Worm (Caenorhabditis elegans) whole organism, L3 larva: ENCODE measurements around the gene C33H5.16.
A peak's percentile ranks its signal among the peaks of the same experiment; 100 is the strongest.

ENCODE experiments used
- R02D3.7 ChIP-seq: fragments of 150-350 bp; optimal IDR thresholded peaks from 2 replicates; lab custom pipeline; 2014; ENCODE audit warnings: missing biosample characterization, missing genetic modification characterization
- ZK546.5 ChIP-seq: sonication (generic microtip); optimal IDR thresholded peaks from 2 replicates; lab custom pipeline; 2017; ENCODE audit warnings: missing biosample characterization, missing genetic modification characterization
- aly-2 ChIP-seq: fragments of 150-350 bp; optimal IDR thresholded peaks from 2 replicates; lab custom pipeline; 2014; ENCODE audit warnings: missing biosample characterization, missing genetic modification characterization
- ama-1 ChIP-seq: fragments of 150-350 bp; optimal IDR thresholded peaks from 2 replicates; lab custom pipeline; 2018
- ceh-16 ChIP-seq: sonication (generic microtip); optimal IDR thresholded peaks from 2 replicates; lab custom pipeline; 2017; ENCODE audit warnings: missing biosample characterization, missing genetic modification characterization
- ceh-28 ChIP-seq: fragments of 150-350 bp; optimal IDR thresholded peaks from 2 replicates; lab custom pipeline; 2014; ENCODE audit warnings: missing biosample characterization, missing genetic modification reagents, missing genetic modification characterization
- ceh-82 ChIP-seq: fragments of 150-350 bp; optimal IDR thresholded peaks from 2 replicates; lab custom pipeline; 2014; ENCODE audit warnings: missing biosample characterization, missing genetic modification characterization
- ceh-9 ChIP-seq: sonication (generic microtip); optimal IDR thresholded peaks from 2 replicates; lab custom pipeline; 2018; ENCODE audit warnings: missing biosample characterization, missing genetic modification characterization
- daf-12 ChIP-seq: fragments of 150-350 bp; optimal IDR thresholded peaks from 2 replicates; lab custom pipeline; 2014; ENCODE audit warnings: missing biosample characterization, missing genetic modification reagents, missing genetic modification characterization
- egl-27 ChIP-seq: sonication (generic microtip); optimal IDR thresholded peaks from 4 replicates; lab custom pipeline; 2017; ENCODE audit warnings: missing biosample characterization, missing genetic modification reagents, missing genetic modification characterization
- egl-5 ChIP-seq: fragments of 150-350 bp; optimal IDR thresholded peaks from 2 replicates; lab custom pipeline; 2017; ENCODE audit warnings: missing biosample characterization, missing genetic modification reagents, missing genetic modification characterization, inconsistent platforms
- elt-1 ChIP-seq: fragments of 150-350 bp; optimal IDR thresholded peaks from 2 replicates; lab custom pipeline; 2014; ENCODE audit warnings: missing biosample characterization, missing genetic modification characterization
- elt-2 ChIP-seq: sonication (generic microtip); optimal IDR thresholded peaks from 2 replicates; lab custom pipeline; 2016; ENCODE audit warnings: missing genetic modification reagents, mild to moderate bottlenecking, missing genetic modification characterization, missing compliant biosample characterization
- elt-3 ChIP-seq, 3 experiments: fragments of 150-350 bp in 1 of 3; sonication (generic microtip) in 2 of 3; optimal IDR thresholded peaks; 2 replicates in 2 of 3; 4 replicates in 1 of 3; lab custom pipeline; 2014 to 2017; ENCODE audit warnings: missing biosample characterization in 3 of 3, missing genetic modification characterization in 3 of 3
- eor-1 ChIP-seq, 2 experiments: fragments of 150-350 bp; optimal IDR thresholded peaks; 2 replicates each; lab custom pipeline; 2014 to 2018; ENCODE audit warnings: missing biosample characterization in 2 of 2, missing genetic modification characterization in 2 of 2
- fkh-10 ChIP-seq: sonication (generic microtip); optimal IDR thresholded peaks from 2 replicates; lab custom pipeline; 2017; ENCODE audit warnings: missing biosample characterization, missing genetic modification reagents, missing genetic modification characterization
- fkh-2 ChIP-seq: fragments of 150-350 bp; optimal IDR thresholded peaks from 2 replicates; lab custom pipeline; 2014; ENCODE audit warnings: missing biosample characterization, missing genetic modification reagents, missing genetic modification characterization
- fos-1 ChIP-seq: fragments of 150-350 bp; optimal IDR thresholded peaks from 2 replicates; lab custom pipeline; 2014; ENCODE audit warnings: missing biosample characterization, missing genetic modification characterization
- hmg-11 ChIP-seq: sonication (generic microtip); optimal IDR thresholded peaks from 2 replicates; lab custom pipeline; 2016; ENCODE audit warnings: missing genetic modification characterization, missing compliant biosample characterization
- jun-1 ChIP-seq: fragments of 150-350 bp; optimal IDR thresholded peaks from 2 replicates; lab custom pipeline; 2014; ENCODE audit warnings: missing biosample characterization, missing genetic modification reagents, missing genetic modification characterization
- lin-15B ChIP-seq: fragments of 150-350 bp; optimal IDR thresholded peaks from 2 replicates; lab custom pipeline; 2014; ENCODE audit warnings: missing biosample characterization, missing genetic modification characterization
- lin-39 ChIP-seq: fragments of 150-350 bp; optimal IDR thresholded peaks from 2 replicates; lab custom pipeline; 2018; ENCODE audit warnings: missing biosample characterization, missing genetic modification reagents, missing genetic modification characterization
- lsy-12 ChIP-seq: sonication (generic microtip); optimal IDR thresholded peaks from 2 replicates; lab custom pipeline; 2016; ENCODE audit warnings: mild to moderate bottlenecking, missing genetic modification characterization, missing compliant biosample characterization
- mdl-1 ChIP-seq: fragments of 150-350 bp; optimal IDR thresholded peaks from 2 replicates; lab custom pipeline; 2014; ENCODE audit warnings: missing biosample characterization, missing genetic modification characterization
- mml-1 ChIP-seq: fragments of 150-350 bp; sonication (generic microtip); optimal IDR thresholded peaks from 3 replicates; lab custom pipeline; 2014; ENCODE audit warnings: missing biosample characterization, missing genetic modification characterization
- nfya-1 ChIP-seq: sonication (generic microtip); optimal IDR thresholded peaks from 2 replicates; lab custom pipeline; 2017; ENCODE audit warnings: missing genetic modification characterization, mild to moderate bottlenecking, missing compliant biosample characterization, antibody characterized with exemption, moderate library complexity; ENCODE audit not compliant: insufficient read depth
- nhr-11 ChIP-seq: fragments of 150-350 bp; optimal IDR thresholded peaks from 2 replicates; lab custom pipeline; 2014; ENCODE audit warnings: missing biosample characterization, missing genetic modification characterization
- nhr-12 ChIP-seq: fragments of 150-350 bp; optimal IDR thresholded peaks from 2 replicates; lab custom pipeline; 2014; ENCODE audit warnings: missing biosample characterization, missing genetic modification characterization
- nhr-23 ChIP-seq: fragments of 150-350 bp; optimal IDR thresholded peaks from 2 replicates; lab custom pipeline; 2014; ENCODE audit warnings: missing biosample characterization, missing genetic modification reagents, missing genetic modification characterization
- nhr-237 ChIP-seq: fragments of 150-350 bp; optimal IDR thresholded peaks from 2 replicates; lab custom pipeline; 2014; ENCODE audit warnings: missing biosample characterization, missing genetic modification characterization
- nhr-25 ChIP-seq: sonication (generic microtip); optimal IDR thresholded peaks from 2 replicates; lab custom pipeline; 2017; ENCODE audit warnings: missing biosample characterization, missing genetic modification characterization
- nhr-28 ChIP-seq: fragments of 150-350 bp; optimal IDR thresholded peaks from 2 replicates; lab custom pipeline; 2014; ENCODE audit warnings: missing biosample characterization, missing genetic modification characterization
- nhr-43 ChIP-seq: sonication (generic microtip); optimal IDR thresholded peaks from 2 replicates; lab custom pipeline; 2016; ENCODE audit warnings: mild to moderate bottlenecking, missing genetic modification characterization, missing compliant biosample characterization; ENCODE audit not compliant: poor library complexity, severe bottlenecking
- nhr-67 ChIP-seq: fragments of 150-350 bp; optimal IDR thresholded peaks from 2 replicates; lab custom pipeline; 2014; ENCODE audit warnings: missing biosample characterization, missing genetic modification characterization
- nhr-76 ChIP-seq: fragments of 150-350 bp; sonication (generic microtip); optimal IDR thresholded peaks from 5 replicates; lab custom pipeline; 2014; ENCODE audit warnings: missing biosample characterization, missing genetic modification characterization
- nhr-77 ChIP-seq: fragments of 150-350 bp; optimal IDR thresholded peaks from 2 replicates; lab custom pipeline; 2014; ENCODE audit warnings: missing biosample characterization, missing genetic modification characterization
- pha-4 ChIP-seq: fragments of 150-350 bp; optimal IDR thresholded peaks from 2 replicates; lab custom pipeline; 2014; ENCODE audit warnings: missing biosample characterization, missing genetic modification reagents, missing genetic modification characterization
- pqm-1 ChIP-seq: fragments of 150-350 bp; optimal IDR thresholded peaks from 2 replicates; lab custom pipeline; 2017; ENCODE audit warnings: missing biosample characterization, missing genetic modification characterization, inconsistent platforms
- sea-2 ChIP-seq: fragments of 150-350 bp; sonication (generic microtip); optimal IDR thresholded peaks from 4 replicates; lab custom pipeline; 2014; ENCODE audit warnings: missing biosample characterization, missing genetic modification reagents, missing genetic modification characterization
- skn-1 ChIP-seq: fragments of 150-350 bp; optimal IDR thresholded peaks from 2 replicates; lab custom pipeline; 2014; ENCODE audit warnings: missing biosample characterization, missing genetic modification characterization
- snpc-4 ChIP-seq: fragments of 150-350 bp; optimal IDR thresholded peaks from 2 replicates; lab custom pipeline; 2014; ENCODE audit warnings: missing biosample characterization, missing genetic modification characterization
- tbx-2 ChIP-seq: sonication (generic microtip); optimal IDR thresholded peaks from 2 replicates; lab custom pipeline; 2016; ENCODE audit warnings: mild to moderate bottlenecking, missing genetic modification characterization, missing compliant biosample characterization
- unc-39 ChIP-seq: sonication (generic microtip); optimal IDR thresholded peaks from 4 replicates; lab custom pipeline; 2017; ENCODE audit warnings: missing biosample characterization, missing genetic modification characterization
- unc-62 ChIP-seq: fragments of 150-350 bp; sonication (generic microtip); optimal IDR thresholded peaks from 4 replicates; lab custom pipeline; 2014; ENCODE audit warnings: missing biosample characterization, missing genetic modification reagents, missing genetic modification characterization
- zag-1 ChIP-seq: fragments of 150-350 bp; optimal IDR thresholded peaks from 2 replicates; lab custom pipeline; 2014; ENCODE audit warnings: missing biosample characterization, missing genetic modification characterization
- ztf-11 ChIP-seq: fragments of 150-350 bp; optimal IDR thresholded peaks from 2 replicates; lab custom pipeline; 2014; ENCODE audit warnings: missing biosample characterization, missing genetic modification characterization
- ztf-4 ChIP-seq: fragments of 150-350 bp; optimal IDR thresholded peaks from 2 replicates; lab custom pipeline; 2014; ENCODE audit warnings: missing biosample characterization, missing genetic modification characterization

The C33H5.16 gene

DNA sequence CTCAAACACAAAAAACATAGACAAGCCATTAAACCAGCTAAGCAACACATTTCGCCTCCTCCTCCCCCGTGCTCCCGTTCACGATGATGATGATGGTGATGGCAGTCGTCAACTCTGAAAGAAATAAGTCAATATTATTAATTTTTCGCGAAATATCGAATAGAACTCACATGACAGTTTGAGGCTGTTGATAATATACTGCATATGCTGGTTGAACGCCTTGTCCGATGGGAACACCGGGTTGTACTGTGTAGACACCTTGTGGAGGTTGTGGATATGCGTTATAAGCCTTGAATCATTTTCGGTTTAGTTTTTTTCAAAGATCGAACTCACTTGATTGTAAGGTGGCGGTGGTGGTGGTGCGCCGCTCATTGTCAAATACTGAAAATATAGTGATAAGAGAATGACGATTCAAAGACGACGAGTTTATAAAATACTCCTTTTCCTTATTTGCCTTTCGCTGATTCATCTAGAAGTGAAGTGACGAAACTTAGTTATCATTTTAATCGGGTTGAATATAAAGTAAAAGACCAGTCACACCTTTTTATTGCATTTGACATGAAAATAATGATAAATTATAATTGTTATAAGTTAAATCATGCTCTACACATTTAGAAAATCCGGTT lies 11.2 kb downstream of the C33H5.16 start, which contains the start of gene C33H5.13:
Gene C33H5.13 (minus strand): TSS at position 443 of the 626 bp plus-strand sequence.
- TF ChIP-seq skn-1 (tag; lab: Kevin White, UChicago) = no peak
- TF ChIP-seq pha-4 (tag; lab: Kevin White, UChicago) = peak; percentile 49
- no peak for TF ChIP-seq aly-2 (tag; lab: Kevin White, UChicago)
- TF ChIP-seq lsy-12 (tag; lab: Kevin White, UChicago) = no peak
- no peak for TF ChIP-seq egl-27 (tag; lab: Kevin White, UChicago)
- TF ChIP-seq nhr-12 (tag; lab: Kevin White, UChicago) = no peak
- TF ChIP-seq snpc-4 (tag; lab: Kevin White, UChicago) = no peak
- TF ChIP-seq nhr-23 (tag; lab: Kevin White, UChicago) = no peak
- TF ChIP-seq pqm-1 (tag; lab: Kevin White, UChicago) = peak; percentile 73
- no peak for TF ChIP-seq lin-39 (tag; lab: Kevin White, UChicago)
- peak; percentile 79 for TF ChIP-seq elt-2 (tag; lab: Kevin White, UChicago)
- TF ChIP-seq, all 47 proteins: peak for 3

ce11 chrIV:7790801-7791588 lies 12.2 kb downstream of the C33H5.16 start, which contains the start of gene rsp-6:
TSS of gene rsp-6 (minus strand) at chrIV:7791229.
- TF ChIP-seq lin-39 (tag; lab: Kevin White, UChicago) (peak; percentile 98), ZK546.5 (tag; lab: Kevin White, UChicago) (no peak), aly-2 (tag; lab: Kevin White, UChicago) (no peak), nhr-237 (tag; lab: Kevin White, UChicago) (no peak), lsy-12 (tag; lab: Kevin White, UChicago) (peak; percentile 58), nhr-77 (tag; lab: Kevin White, UChicago) (peak; percentile 4), sea-2 (GFP tag; lab: Kevin White, UChicago) (no peak), mml-1 (tag; lab: Kevin White, UChicago) (no peak), R02D3.7 (tag; lab: Kevin White, UChicago) (peak; percentile 68), pqm-1 (tag; lab: Kevin White, UChicago) (peak; percentile 44), jun-1 (tag; lab: Kevin White, UChicago) (peak; percentile 59), elt-1 (tag; lab: Kevin White, UChicago) (peak; percentile 57), nhr-12 (tag; lab: Kevin White, UChicago) (no peak), nhr-43 (peak; percentile 64), daf-12 (tag; lab: Kevin White, UChicago) (no peak), nhr-11 (tag; lab: Kevin White, UChicago) (peak; percentile 28), nhr-76 (tag; lab: Kevin White, UChicago) (no peak), unc-62 (GFP tag; lab: Kevin White, UChicago) (peak; percentile 28), lin-15B (tag; lab: Kevin White, UChicago) (peak; percentile 97), ztf-4 (tag; lab: Kevin White, UChicago) (no peak), nhr-67 (tag; lab: Kevin White, UChicago) (no peak), ceh-9 (no peak), nhr-25 (tag; lab: Kevin White, UChicago) (peak; percentile 78), zag-1 (no peak), fkh-10 (no peak), fos-1 (tag; lab: Kevin White, UChicago) (no peak), eor-1 (tag; optimal IDR thresholded peaks at IDR 0.05; lab: Kevin White, UChicago) (no peak), ztf-11 (tag; lab: Kevin White, UChicago) (no peak), nhr-23 (tag; lab: Kevin White, UChicago) (peak; percentile 73), nhr-28 (tag; lab: Kevin White, UChicago) (no peak), ama-1 (lab: Kevin White, UChicago) (peak; percentile 75), egl-27 (tag; lab: Kevin White, UChicago) (peak; percentile 9), pha-4 (tag; lab: Kevin White, UChicago) (peak; percentile 97), unc-39 (tag; lab: Kevin White, UChicago) (no peak), snpc-4 (tag; lab: Kevin White, UChicago) (peak; percentile 82), egl-5 (tag; lab: Kevin White, UChicago) (peak; percentile 96), tbx-2 (tag; lab: Kevin White, UChicago) (no peak), mdl-1 (tag; lab: Kevin White, UChicago) (no peak), ceh-82 (no peak), skn-1 (tag; lab: Kevin White, UChicago) (peak; percentile 90), elt-2 (tag; lab: Kevin White, UChicago) (peak; percentile 65), hmg-11 (tag; lab: Kevin White, UChicago) (peak; percentile 66), nfya-1 (tag; lab: Kevin White, UChicago) (peak; percentile 98), elt-3 (tag; optimal IDR thresholded peaks at IDR 0.05; lab: Kevin White, UChicago) (no peak), ceh-28 (tag; lab: Kevin White, UChicago) (peak; percentile 40), fkh-2 (tag; lab: Kevin White, UChicago) (no peak), ceh-16 (tag; lab: Kevin White, UChicago) (no peak)
